In the genomic region with DNA sequence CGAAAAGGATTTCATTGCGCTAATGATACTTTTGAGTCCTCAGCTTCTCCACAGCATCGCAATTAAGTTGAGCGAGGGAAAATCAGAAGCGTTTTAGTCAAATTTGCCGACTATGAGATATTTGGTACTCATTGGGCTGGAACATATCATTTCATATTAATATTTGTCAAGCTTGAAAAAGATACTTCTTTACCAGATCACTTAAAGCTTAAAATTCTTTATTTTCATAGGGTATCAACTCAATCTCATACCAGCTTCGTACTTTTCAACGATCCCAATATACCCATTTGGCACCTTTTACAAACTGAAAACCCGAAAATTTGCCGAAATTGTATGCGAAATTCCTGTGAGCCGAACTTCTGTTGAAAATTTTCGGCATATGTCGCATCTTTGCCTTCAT, we compare ENCODE assay signal across 2 fruit fly cellular contexts.
TF ChIP-seq lines count a peak whose summit lies in the region.

No protein-coding gene starts in this region.

TF ChIP-seq in whole organism, embryonic, 481 proteins besides CTCF, POLR2A, EP300 and RAD21 (continued from another document):
- TF ChIP-seq ham (GFP tag; IDR thresholded peaks at IDR 0.05; lab: Robert Waterston, UW) (no peak), row (GFP tag; IDR thresholded peaks at IDR 0.05; lab: Robert Waterston, UW) (peak; percentile 25; the same call in 1 of the 3 replicates), hth (optimal IDR thresholded peaks at IDR 0.05; lab: Kevin White, UChicago) (no peak), CG11723 (GFP tag; optimal IDR thresholded peaks at IDR 0.05; lab: Kevin White, UChicago) (no peak)

TF ChIP-seq in whole organism, prepupa, 60 proteins besides CTCF, POLR2A, EP300 and RAD21 (continued from another document):
- TF ChIP-seq CG11294 (GFP tag; IDR thresholded peaks at IDR 0.05; lab: Robert Waterston, UW) = no peak
- TF ChIP-seq dac (GFP tag; optimal IDR thresholded peaks at IDR 0.05; lab: Kevin White, UChicago) = no peak
- no peak for TF ChIP-seq Hr4 (GFP tag; optimal IDR thresholded peaks at IDR 0.05; lab: Kevin White, UChicago)
- TF ChIP-seq achi (GFP tag; optimal IDR thresholded peaks at IDR 0.05; lab: Kevin White, UChicago) = peak; percentile 30
- TF ChIP-seq CG3032 (tag; optimal IDR thresholded peaks at IDR 0.05; lab: Kevin White, UChicago) = no peak
- peak; percentile 63 for TF ChIP-seq CG6792 (GFP tag; optimal IDR thresholded peaks at IDR 0.05; lab: Kevin White, UChicago)
- no peak for TF ChIP-seq Ets96B (tag; optimal IDR thresholded peaks at IDR 0.05; lab: Kevin White, UChicago)
- TF ChIP-seq Hr39 (GFP tag; optimal IDR thresholded peaks at IDR 0.05; lab: Kevin White, UChicago) = peak; percentile 85
- TF ChIP-seq salr (GFP tag; optimal IDR thresholded peaks at IDR 0.05; lab: Kevin White, UChicago) = no peak
- peak; percentile 71 for TF ChIP-seq CG34406 (GFP tag; optimal IDR thresholded peaks at IDR 0.05; lab: Kevin White, UChicago)
- TF ChIP-seq Smox (GFP tag; optimal IDR thresholded peaks at IDR 0.05; lab: Kevin White, UChicago) = peak; percentile 84
- no peak for TF ChIP-seq CG16779 (tag; optimal IDR thresholded peaks at IDR 0.05; lab: Kevin White, UChicago)
- TF ChIP-seq CG15336 (GFP tag; IDR thresholded peaks at IDR 0.05; lab: Robert Waterston, UW) = no peak
- no peak for TF ChIP-seq CG9139 (GFP tag; optimal IDR thresholded peaks at IDR 0.05; lab: Kevin White, UChicago)
- TF ChIP-seq CG6163 (GFP tag; IDR thresholded peaks at IDR 0.05; lab: Robert Waterston, UW) = no peak
- TF ChIP-seq Met (GFP tag; optimal IDR thresholded peaks at IDR 0.05; lab: Kevin White, UChicago) = peak; percentile 77
- peak; percentile 62 for TF ChIP-seq topi (GFP tag; optimal IDR thresholded peaks at IDR 0.05; lab: Kevin White, UChicago)
- TF ChIP-seq CG11762 (GFP tag; optimal IDR thresholded peaks at IDR 0.05; lab: Kevin White, UChicago; ENCODE audit: insufficient read depth) = no peak
- no peak for TF ChIP-seq CG6808 (GFP tag; optimal IDR thresholded peaks at IDR 0.05; lab: Kevin White, UChicago)
- peak; percentile 43 for TF ChIP-seq Sox14 (GFP tag; optimal IDR thresholded peaks at IDR 0.05; lab: Kevin White, UChicago)
- TF ChIP-seq CG7368 (GFP tag; optimal IDR thresholded peaks at IDR 0.05; lab: Kevin White, UChicago) = peak; percentile 12
- TF ChIP-seq Eip75B (GFP tag; optimal IDR thresholded peaks at IDR 0.05; lab: Kevin White, UChicago) = peak; percentile 21
- no peak for TF ChIP-seq CG8119 (GFP tag; IDR thresholded peaks at IDR 0.05; lab: Robert Waterston, UW)
- TF ChIP-seq pdm3 (GFP tag; optimal IDR thresholded peaks at IDR 0.05; lab: Kevin White, UChicago) = peak; percentile 45
- no peak for TF ChIP-seq CG1621 (tag; optimal IDR thresholded peaks at IDR 0.05; lab: Kevin White, UChicago)
- TF ChIP-seq dsx (GFP tag; optimal IDR thresholded peaks at IDR 0.05; lab: Kevin White, UChicago; ENCODE audit: poor library complexity, severe bottlenecking) = no peak
- TF ChIP-seq spab (GFP tag; optimal IDR thresholded peaks at IDR 0.05; lab: Kevin White, UChicago) = no peak
- TF ChIP-seq CG10669 (GFP tag; optimal IDR thresholded peaks at IDR 0.05; lab: Kevin White, UChicago) = no peak
- TF ChIP-seq Blimp-1 (GFP tag; optimal IDR thresholded peaks at IDR 0.05; lab: Kevin White, UChicago) = peak; percentile 2
- TF ChIP-seq Hr38 (GFP tag; optimal IDR thresholded peaks at IDR 0.05; lab: Kevin White, UChicago) = no peak
- TF ChIP-seq Gug (GFP tag; IDR thresholded peaks at IDR 0.05; lab: Robert Waterston, UW) = no peak
- no peak for TF ChIP-seq CG6854 (GFP tag; optimal IDR thresholded peaks at IDR 0.05; lab: Kevin White, UChicago)
- no peak for TF ChIP-seq CG32006 (GFP tag; optimal IDR thresholded peaks at IDR 0.05; lab: Kevin White, UChicago)
- TF ChIP-seq Ets21C (GFP tag; optimal IDR thresholded peaks at IDR 0.05; lab: Kevin White, UChicago) = peak; percentile 71
- TF ChIP-seq cyc (GFP tag; optimal IDR thresholded peaks at IDR 0.05; lab: Kevin White, UChicago) = peak; percentile 56
- TF ChIP-seq ss (GFP tag; optimal IDR thresholded peaks at IDR 0.05; lab: Kevin White, UChicago) = no peak
- peak; percentile 12 for TF ChIP-seq Eip93F (GFP tag; optimal IDR thresholded peaks at IDR 0.05; lab: Kevin White, UChicago)
- peak; percentile 50 for TF ChIP-seq CG8632 (GFP tag; optimal IDR thresholded peaks at IDR 0.05; lab: Kevin White, UChicago)
